Worm (Caenorhabditis elegans): ENCODE data around the gene scl-23.

scl-23 gene

DNA sequence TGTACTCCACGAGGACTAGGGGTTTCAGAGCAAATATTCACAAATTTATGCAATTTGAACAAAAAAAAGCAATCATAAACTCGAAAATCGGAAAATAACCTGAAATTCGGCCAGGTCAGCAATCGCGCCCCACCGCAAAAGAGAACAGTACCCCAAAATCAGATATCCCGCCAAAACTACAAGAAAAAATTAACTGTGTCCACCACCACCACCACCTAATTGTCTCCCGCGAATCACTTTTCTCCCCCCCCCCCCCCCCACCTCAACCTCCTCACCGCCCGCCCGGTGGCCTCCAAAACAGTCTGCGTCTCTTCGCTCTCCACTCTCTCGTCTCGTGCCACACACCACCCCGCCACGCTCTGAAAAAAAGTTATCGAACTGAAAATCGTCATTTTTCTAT lies 38.6 kb upstream of the scl-23 start (continued):
- TF ChIP-seq F23B12.7 (tag; optimal IDR thresholded peaks at IDR 0.05; ENCODE audit: insufficient read depth) (no peak), ztf-22 (GFP tag; optimal IDR thresholded peaks at IDR 0.05) (no peak), nhr-179 (tag; optimal IDR thresholded peaks at IDR 0.05) (no peak), ceh-79 (tag; optimal IDR thresholded peaks at IDR 0.05) (no peak), akir-1 (GFP tag; optimal IDR thresholded peaks at IDR 0.05) (no peak), xnd-1 (tag; optimal IDR thresholded peaks at IDR 0.05) (no peak), ceh-91 (GFP tag; IDR thresholded peaks at IDR 0.05) (no peak), dpff-1 (tag; optimal IDR thresholded peaks at IDR 0.05) (no peak), lin-40 (tag; optimal IDR thresholded peaks at IDR 0.05) (no peak), mcd-1 (GFP tag; IDR thresholded peaks at IDR 0.05) (peak; percentile 64; the same call in 1 of the 2 replicates), nfya-1 (tag; optimal IDR thresholded peaks at IDR 0.05; ENCODE audit: borderline replicate concordance, insufficient read depth) (no peak), ekl-4 (GFP tag; IDR thresholded peaks at IDR 0.05) (no peak), attf-5 (GFP tag; optimal IDR thresholded peaks at IDR 0.05) (peak; percentile 23), egl-18 (GFP tag; IDR thresholded peaks at IDR 0.05) (no peak), hsf-1 (GFP tag; IDR thresholded peaks at IDR 0.05) (0 out of 2 replicates have a peak, but pooled peaks have one; percentile 27), somi-1 (GFP tag; optimal IDR thresholded peaks at IDR 0.05) (no peak), egrh-3 (GFP tag; IDR thresholded peaks at IDR 0.05) (peak; percentile 97), cebp-2 (GFP tag; IDR thresholded peaks at IDR 0.05) (no peak), F33H1.4 (GFP tag; IDR thresholded peaks at IDR 0.05) (no peak), nhr-120 (GFP tag; IDR thresholded peaks at IDR 0.05) (no peak), let-526 (GFP tag; IDR thresholded peaks at IDR 0.05) (no peak), hlh-12 (tag; optimal IDR thresholded peaks at IDR 0.05) (no peak), unc-62 (GFP tag; optimal IDR thresholded peaks at IDR 0.05) (no peak), rec-8 (tag; optimal IDR thresholded peaks at IDR 0.05) (no peak), snpc-1.3 (tag; optimal IDR thresholded peaks at IDR 0.05; ENCODE audit: insufficient read depth) (no peak), madf-6 (GFP tag; IDR thresholded peaks at IDR 0.05) (peak; percentile 68), cebp-1 (GFP tag; IDR thresholded peaks at IDR 0.05) (no peak), cebp-1 (tag; optimal IDR thresholded peaks at IDR 0.05) (peak; percentile 10), zfh-2 (GFP tag; conservative IDR thresholded peaks at IDR 0.05) (peak; percentile 95)

DNA sequence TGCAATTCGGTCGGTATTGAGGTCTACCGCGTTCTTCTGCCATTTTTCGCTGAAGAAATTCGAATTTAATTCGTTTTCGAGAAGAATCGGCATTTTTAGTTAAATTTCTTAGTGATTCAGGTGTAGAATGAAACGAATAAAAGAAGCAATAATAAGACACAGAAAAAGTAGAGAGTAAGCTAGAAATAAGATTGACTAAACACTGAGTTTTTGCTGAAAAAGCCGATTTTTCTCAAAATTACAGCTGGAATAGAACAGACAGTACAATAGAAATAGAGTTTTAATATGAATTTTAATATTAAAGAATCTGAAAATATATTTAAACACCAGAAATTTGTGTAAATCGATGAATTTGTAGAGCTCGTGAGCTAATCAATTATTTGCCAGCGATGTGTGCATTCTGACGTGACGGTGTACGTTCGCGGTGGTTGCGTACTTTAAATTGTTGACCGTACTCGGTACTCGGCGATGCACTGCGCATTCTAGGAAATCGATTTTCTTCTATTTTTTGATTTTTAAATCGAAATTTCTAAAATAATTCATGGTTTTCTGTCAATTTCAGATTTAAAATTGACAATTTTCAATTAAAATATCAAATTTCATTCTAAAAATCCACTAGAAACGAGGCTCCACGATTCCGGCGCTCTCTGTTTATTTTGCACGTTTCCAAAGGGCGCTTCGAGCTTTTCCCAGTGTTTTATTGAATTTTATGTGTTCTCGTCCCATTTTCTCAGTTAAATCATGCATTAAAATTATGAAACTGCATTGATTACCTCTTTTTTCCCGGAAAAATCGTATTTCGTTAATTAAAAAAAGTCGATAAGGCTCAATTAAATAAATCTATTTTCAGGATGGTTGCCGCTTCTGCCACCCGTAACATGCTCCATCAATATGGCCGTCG lies 36.2 kb upstream of the scl-23 start, which contains the start of the genes grld-1 and cox-6C:
grld-1 (minus strand) TSS at position 51 of the 901 bp plus-strand sequence.
cox-6C (plus strand) TSS at position 851 of the 901 bp plus-strand sequence.
- TF ChIP-seq ztf-25 (GFP tag; IDR thresholded peaks at IDR 0.05) (no peak), lin-40 (tag; optimal IDR thresholded peaks at IDR 0.05) (peak; percentile 65), ZK185.1 (tag; optimal IDR thresholded peaks at IDR 0.05; ENCODE audit: poor library complexity, severe bottlenecking) (peak; percentile 38), mcd-1 (GFP tag; IDR thresholded peaks at IDR 0.05) (peak; percentile 47; the same call in 1 of the 2 replicates), cebp-1 (GFP tag; IDR thresholded peaks at IDR 0.05) (0 out of 2 replicates have a peak, but pooled peaks have one; percentile 50), cebp-1 (tag; optimal IDR thresholded peaks at IDR 0.05) (peak; percentile 56), attf-3 (GFP tag; conservative IDR thresholded peaks at IDR 0.05) (peak; percentile 92), K12H6.12 (tag; optimal IDR thresholded peaks at IDR 0.05) (peak; percentile 57), hmg-20 (GFP tag; IDR thresholded peaks at IDR 0.05) (no peak), tbp1 (GFP tag; optimal IDR thresholded peaks at IDR 0.05) (peak; percentile 37), lin-35 (GFP tag; optimal IDR thresholded peaks at IDR 0.05) (peak in 1 of 3 experiments; percentile 41), F23B12.7 (tag; optimal IDR thresholded peaks at IDR 0.05; ENCODE audit: insufficient read depth) (peak; percentile 42), efl-1 (GFP tag; optimal IDR thresholded peaks at IDR 0.05) (peak; percentile 2), mxl-1 (tag; optimal IDR thresholded peaks at IDR 0.05) (no peak), ceh-100 (GFP tag; IDR thresholded peaks at IDR 0.05) (peak; percentile 44; the same call in 1 of the 2 replicates), hmg-1.2 (GFP tag; IDR thresholded peaks at IDR 0.05) (peak; percentile 41; the same call in 1 of the 2 replicates), D2030.7 (GFP tag; IDR thresholded peaks at IDR 0.05) (peak; percentile 83), snpc-1.3 (tag; optimal IDR thresholded peaks at IDR 0.05; ENCODE audit: insufficient read depth) (peak; percentile 25), F39B2.1 (GFP tag; IDR thresholded peaks at IDR 0.05) (no peak), F49E8.2 (tag; optimal IDR thresholded peaks at IDR 0.05; ENCODE audit: insufficient read depth) (peak; percentile 6), lin-54 (GFP tag; optimal IDR thresholded peaks at IDR 0.05) (peak; percentile 47), lsl-1 (GFP tag; optimal IDR thresholded peaks at IDR 0.05) (peak; percentile 81)
